Fruit fly (Drosophila melanogaster): ENCODE measurements around the gene Ama.

The Ama gene

DNA sequence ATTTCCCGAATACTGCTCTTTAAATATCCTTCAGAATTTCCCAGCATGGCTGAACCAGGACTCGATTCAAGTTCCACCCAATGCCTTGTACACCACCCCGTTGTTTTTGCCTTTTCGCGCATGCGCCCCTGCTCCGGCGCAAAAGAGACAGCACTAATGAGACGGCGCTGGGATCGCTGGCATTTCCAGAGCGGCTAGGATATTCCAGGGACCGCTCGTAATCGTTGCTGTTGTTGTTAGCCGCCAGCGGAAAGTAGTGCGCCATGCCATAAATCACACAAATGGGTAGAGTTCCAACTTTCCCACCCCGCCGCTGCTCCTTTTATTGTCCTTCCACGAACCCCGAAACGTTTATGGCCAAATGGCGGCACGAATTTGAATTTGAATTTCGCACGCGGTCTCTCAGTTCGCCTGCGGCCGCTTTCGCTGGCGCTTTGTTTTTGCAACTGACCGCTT is at the start of gene Ama:
Ama (plus strand) TSS at position 406 of the 456 bp plus-strand sequence.
- TF ChIP-seq CG8478 (optimal IDR thresholded peaks at IDR 0.05) (no peak), CTCF (optimal IDR thresholded peaks at IDR 0.05) (no peak)

DNA sequence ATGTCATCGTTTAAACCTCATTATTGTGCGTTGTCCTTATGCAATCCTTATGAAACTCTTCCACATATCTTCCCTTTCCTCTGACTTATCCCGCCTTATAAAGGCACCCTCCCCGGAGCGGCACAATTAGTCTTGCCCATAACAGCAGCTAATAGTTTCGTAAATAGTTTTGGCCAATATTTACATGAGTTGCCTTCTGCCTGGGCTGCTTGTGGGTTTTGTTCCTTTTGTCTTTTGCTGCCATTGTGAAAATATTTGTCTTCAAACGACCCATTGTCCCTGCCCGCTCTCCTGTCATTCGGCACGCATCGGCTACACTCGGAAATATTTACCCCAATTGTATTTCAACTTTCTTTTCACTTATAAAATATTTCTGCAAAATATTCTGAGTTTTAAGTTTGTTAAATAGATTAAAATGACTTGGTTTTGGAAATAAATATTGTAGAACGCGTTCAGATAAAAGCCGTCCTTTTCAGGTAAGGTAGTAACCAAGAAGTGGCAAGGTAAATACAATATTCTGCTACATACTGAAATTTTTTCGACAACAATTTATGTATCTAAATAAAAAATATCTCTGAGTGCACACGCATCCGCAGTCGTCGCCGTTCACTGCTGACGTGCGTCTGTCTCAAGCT is 38.7 kb upstream of the Ama start:
- TF ChIP-seq CTCF (optimal IDR thresholded peaks at IDR 0.05), result no peak
- no peak for TF ChIP-seq CG8478 (optimal IDR thresholded peaks at IDR 0.05)

DNA sequence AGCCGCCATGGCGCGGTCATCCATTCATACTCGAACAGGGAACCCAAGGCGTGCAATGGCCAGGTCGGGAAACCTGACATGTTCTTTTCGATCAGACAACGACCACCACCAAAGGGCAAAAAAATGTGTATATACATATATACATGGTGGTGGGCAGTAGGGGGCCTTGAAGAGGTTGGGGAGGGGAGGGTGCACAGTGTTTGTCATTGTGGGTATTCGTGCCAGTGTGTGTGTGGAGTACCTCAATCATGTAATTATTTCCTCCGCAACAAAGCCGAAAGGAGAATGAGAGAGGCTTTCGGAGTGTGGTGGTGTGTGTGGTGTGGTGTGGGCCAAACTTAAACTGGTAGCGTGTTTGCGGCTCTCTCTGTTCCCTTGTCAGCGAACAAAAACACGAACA is 36.3 kb upstream of the Ama start:
- TF ChIP-seq CTCF (optimal IDR thresholded peaks at IDR 0.05), result no peak
- no peak for TF ChIP-seq CG8478 (optimal IDR thresholded peaks at IDR 0.05)

dm6 chr3R:6735722-6736121 is 26.7 kb upstream of the Ama start:
- TF ChIP-seq CTCF (optimal IDR thresholded peaks at IDR 0.05) (no peak), CG8478 (optimal IDR thresholded peaks at IDR 0.05) (no peak)

dm6 chr3R:6741400-6741959 is 20.9 kb upstream of the Ama start:
- no peak for TF ChIP-seq CTCF (optimal IDR thresholded peaks at IDR 0.05)
- TF ChIP-seq CG8478 (optimal IDR thresholded peaks at IDR 0.05), result no peak

DNA sequence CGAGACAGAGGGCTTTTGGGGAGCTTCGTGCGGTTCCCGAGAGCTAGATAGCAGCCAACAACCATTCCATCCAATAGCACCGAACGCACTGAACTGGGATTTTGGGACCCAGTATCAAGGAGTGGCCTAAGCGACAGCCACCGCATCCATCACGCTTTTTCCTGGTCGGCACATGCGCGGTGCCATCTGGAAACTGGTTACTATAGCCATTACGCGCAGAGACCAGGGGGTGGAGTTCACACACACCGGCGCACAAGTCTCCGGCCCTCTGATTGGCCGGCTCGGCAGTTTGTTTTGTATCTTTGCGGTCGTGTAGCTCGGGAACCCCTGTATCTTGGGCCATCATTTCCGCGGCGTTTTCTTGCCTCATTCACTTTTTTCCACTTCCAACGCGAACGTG is 20.4 kb upstream of the Ama start, which contains the start of gene pb:
pb (minus strand) TSS at position 81 of the 400 bp plus-strand sequence.
- TF ChIP-seq CG8478 (optimal IDR thresholded peaks at IDR 0.05) (no peak), CTCF (optimal IDR thresholded peaks at IDR 0.05) (no peak)

DNA sequence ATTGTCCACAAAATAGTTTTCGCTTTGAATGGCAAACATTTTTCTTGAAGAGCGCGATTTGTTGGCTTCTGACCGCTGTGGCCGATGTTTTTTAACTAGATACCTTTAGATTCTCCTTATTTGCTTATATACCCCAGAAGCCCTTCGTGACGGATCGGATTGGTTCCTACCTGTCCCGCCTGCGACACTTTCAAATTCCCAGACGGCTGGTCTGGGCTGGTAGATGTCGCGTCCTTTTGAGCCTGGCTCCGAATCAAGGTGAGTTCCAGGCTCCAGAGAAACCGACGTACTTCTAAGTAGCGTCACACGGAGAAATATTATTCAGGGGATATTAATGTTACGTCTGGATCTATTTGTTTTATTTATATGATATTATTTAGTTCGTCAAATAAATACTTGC is 18.4 kb upstream of the Ama start, which contains the start of gene zen2:
zen2 (minus strand) TSS at position 101 of the 400 bp plus-strand sequence.
- TF ChIP-seq CG8478 (optimal IDR thresholded peaks at IDR 0.05) (no peak), CTCF (optimal IDR thresholded peaks at IDR 0.05) (no peak)

dm6 chr3R:6746212-6746611 is 16.2 kb upstream of the Ama start:
- no peak for TF ChIP-seq CG8478 (optimal IDR thresholded peaks at IDR 0.05)
- no peak for TF ChIP-seq CTCF (optimal IDR thresholded peaks at IDR 0.05)

DNA sequence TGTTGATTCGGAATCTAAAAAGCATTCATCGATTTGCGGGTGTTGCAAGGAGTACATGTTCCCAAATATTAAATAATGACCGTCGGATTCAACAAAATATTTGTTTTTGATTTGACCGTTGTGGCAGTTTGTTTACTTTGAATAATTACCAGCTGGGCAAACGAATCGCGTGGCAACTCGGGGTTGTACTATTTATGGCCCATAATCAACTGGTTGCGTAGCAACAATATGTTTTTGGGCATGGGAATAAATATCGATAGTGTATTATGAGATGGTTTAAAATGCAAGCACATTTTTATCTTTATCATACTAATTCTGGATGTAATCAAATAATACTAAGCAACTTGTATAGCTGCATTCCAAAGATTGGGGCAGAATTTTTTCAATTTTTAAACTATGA is 14.5 kb upstream of the Ama start, which contains the start of gene CG34297:
CG34297 (minus strand) TSS at position 101 of the 400 bp plus-strand sequence.
- TF ChIP-seq CTCF (optimal IDR thresholded peaks at IDR 0.05) (no peak), CG8478 (optimal IDR thresholded peaks at IDR 0.05) (no peak)

- TF ChIP-seq CTCF (optimal IDR thresholded peaks at IDR 0.05) (no peak), CG8478 (optimal IDR thresholded peaks at IDR 0.05) (no peak)
These were observed 10.8 kb upstream of the Ama start for dm6 chr3R:6751467-6752155.

DNA sequence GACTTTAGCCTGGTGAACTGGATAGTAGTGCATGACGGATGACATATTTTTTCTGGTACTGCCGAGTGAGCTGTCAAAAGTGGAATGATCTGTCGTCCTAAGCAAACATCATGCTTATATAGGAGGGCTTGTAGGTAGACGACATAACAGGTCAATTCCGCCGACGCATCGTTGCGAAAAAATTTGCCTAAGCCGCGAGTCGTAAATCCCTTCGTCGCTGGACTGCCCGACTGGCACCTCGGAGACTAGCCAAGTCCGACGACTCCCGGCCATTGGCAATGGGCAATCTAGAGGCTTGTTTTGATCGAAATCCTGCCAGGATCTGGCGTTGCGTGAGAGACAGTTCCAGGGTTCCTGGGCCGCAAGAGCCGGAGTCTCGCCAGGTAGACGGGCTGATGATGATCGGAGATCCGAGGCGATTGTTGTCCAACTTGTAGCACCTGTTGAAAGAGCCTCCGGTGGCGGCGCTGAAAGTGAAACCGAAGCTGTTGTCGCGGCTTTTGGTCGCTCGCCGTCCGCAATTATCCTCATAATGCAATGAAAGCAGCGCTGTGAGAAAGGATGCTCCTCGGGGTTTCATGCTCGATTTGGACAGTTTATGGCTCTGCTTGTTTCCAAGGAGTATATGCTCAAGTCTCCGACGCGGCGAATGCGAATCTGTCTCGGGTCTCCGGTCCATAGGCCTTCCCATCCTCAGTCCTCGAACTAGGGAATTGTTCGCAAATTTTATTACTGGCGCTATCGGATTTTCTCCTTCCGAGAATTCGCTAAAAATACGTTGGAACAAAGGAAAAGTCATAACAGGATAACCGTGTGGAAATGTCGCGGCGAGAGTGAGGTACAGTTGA is 8.1 kb upstream of the Ama start, which contains the start of gene zen:
zen (minus strand) TSS at position 91 of the 848 bp plus-strand sequence.
- TF ChIP-seq CG8478 (optimal IDR thresholded peaks at IDR 0.05) (no peak), CTCF (optimal IDR thresholded peaks at IDR 0.05) (no peak)

dm6 chr3R:6755454-6755853 is 6.9 kb upstream of the Ama start:
- TF ChIP-seq CG8478 (optimal IDR thresholded peaks at IDR 0.05), result no peak
- no peak for TF ChIP-seq CTCF (optimal IDR thresholded peaks at IDR 0.05)

DNA sequence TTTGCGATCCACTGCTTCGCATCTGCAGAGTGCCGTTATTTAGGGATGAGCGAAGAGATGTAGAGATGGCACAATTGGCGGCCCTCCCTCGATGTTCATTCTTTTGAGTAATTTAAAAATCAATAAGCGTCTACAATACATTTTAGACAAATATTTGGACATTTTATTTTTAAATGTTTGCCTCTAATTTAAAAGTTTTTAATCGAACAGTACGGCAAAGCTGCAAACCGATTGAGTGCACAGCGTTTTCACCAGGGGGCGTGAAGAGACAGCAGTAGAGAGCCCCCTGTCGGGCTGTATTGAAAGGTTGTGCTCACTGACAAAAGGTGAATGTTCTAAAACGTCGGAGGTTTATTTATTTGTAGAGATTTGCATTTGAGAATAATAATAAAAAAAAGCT is 3.0 kb upstream of the Ama start, which contains the start of gene bcd:
bcd (minus strand) TSS at position 48 of the 400 bp plus-strand sequence.
- TF ChIP-seq CG8478 (optimal IDR thresholded peaks at IDR 0.05) (no peak), CTCF (optimal IDR thresholded peaks at IDR 0.05) (peak; percentile 89 to 99)

DNA sequence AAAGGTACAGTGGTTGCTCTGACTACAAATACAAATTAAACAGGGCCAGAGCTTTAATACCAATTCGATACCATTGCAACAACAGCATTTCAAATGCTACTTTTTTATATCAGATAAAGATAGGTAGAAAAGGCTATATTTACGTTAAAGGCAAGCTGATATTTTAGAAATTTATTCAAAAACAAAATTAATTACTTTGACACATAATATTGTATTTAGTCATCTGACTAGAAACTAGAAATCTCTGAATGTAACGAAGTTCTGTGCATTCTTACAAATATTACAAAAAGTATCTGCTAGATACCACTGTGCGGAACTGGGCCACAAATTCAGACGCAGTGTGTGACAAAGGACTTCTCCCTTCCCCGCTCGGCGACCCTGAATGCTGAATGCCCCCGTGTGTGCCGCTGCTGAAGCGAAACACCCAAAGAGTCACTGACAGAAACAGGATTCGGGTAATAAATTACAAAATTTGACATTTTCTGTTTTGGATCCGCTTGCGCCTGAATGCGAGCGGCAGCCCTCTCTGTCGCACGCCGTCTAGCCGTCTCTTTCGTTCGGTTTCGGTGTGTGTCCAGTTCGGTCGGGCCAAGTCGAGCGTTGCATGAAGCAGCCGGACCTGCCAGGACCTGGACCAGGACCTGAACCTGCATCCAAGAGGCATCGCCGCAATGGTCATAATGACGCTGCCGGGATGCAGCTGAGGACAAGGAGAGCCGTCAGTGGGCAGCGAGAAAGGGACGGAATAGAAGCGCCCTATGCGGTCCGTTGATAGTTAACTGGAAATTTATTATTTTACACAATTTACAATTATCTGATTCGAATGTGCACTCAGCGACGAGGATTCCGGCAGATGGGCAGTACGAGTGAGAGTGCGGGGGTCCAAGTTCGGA is 1.4 kb upstream of the Ama start:
- TF ChIP-seq CG8478 (optimal IDR thresholded peaks at IDR 0.05) (no peak), CTCF (optimal IDR thresholded peaks at IDR 0.05) (no peak)

Measured in S2 (cell line).